Fruit fly (Drosophila melanogaster) whole organism: ENCODE results near the gene His3.3A.

Experiments used
- CG8478 ChIP-seq: fragments of >200 bp; optimal IDR thresholded peaks from 2 replicates; lab custom pipeline; 2018; ENCODE audit warnings: inconsistent platforms
- Dll ChIP-seq: fragments of >200 bp; optimal IDR thresholded peaks from 2 replicates; lab custom pipeline; 2017
- EcR ChIP-seq, 2 experiments: fragments of >200 bp; optimal IDR thresholded peaks; 2 replicates each; lab custom pipeline; 2017; ENCODE audit warnings: missing biosample characterization in 2 of 2, missing genetic modification characterization in 2 of 2, missing genetic modification reagents in 2 of 2
- pan ChIP-seq: fragments of >200 bp; optimal IDR thresholded peaks from 2 replicates; lab custom pipeline; 2017
- psq ChIP-seq: fragments of >200 bp; optimal IDR thresholded peaks from 2 replicates; lab custom pipeline; 2017
- usp ChIP-seq: fragments of >200 bp; optimal IDR thresholded peaks from 2 replicates; lab custom pipeline; 2017; ENCODE audit warnings: missing biosample characterization, missing genetic modification characterization, mixed read lengths

His3.3A gene

dm6 chr2L:5054953-5055352 lies at the start of gene His3.3A, which contains the start of gene CG14036:
Gene His3.3A, plus strand, starts transcription at chr2L:5055058.
Gene CG14036, minus strand, starts transcription at chr2L:5055016.
- TF ChIP-seq pan (no peak), EcR (GFP tag; optimal IDR thresholded peaks at IDR 0.05; lab: Kevin White, UChicago) (no peak), usp (GFP tag; lab: Kevin White, UChicago) (no peak), CG8478 (lab: Kevin White, UChicago) (no peak), Dll (no peak), psq (lab: Kevin White, UChicago) (no peak)

- no peak for TF ChIP-seq Dll
- no peak for TF ChIP-seq EcR (GFP tag; optimal IDR thresholded peaks at IDR 0.05; lab: Kevin White, UChicago)
- TF ChIP-seq usp (GFP tag; lab: Kevin White, UChicago): no peak
- no peak for TF ChIP-seq pan
- TF ChIP-seq psq (lab: Kevin White, UChicago): no peak
- no peak for TF ChIP-seq CG8478 (lab: Kevin White, UChicago)
Measured at dm6 chr2L:5005464-5005764, 49.4 kb upstream of the His3.3A start.

dm6 chr2L:5006323-5006722 lies 48.5 kb upstream of the His3.3A start:
- no peak for TF ChIP-seq CG8478 (lab: Kevin White, UChicago)
- TF ChIP-seq Dll: no peak
- TF ChIP-seq pan: no peak
- no peak for TF ChIP-seq psq (lab: Kevin White, UChicago)
- no peak for TF ChIP-seq EcR (GFP tag; optimal IDR thresholded peaks at IDR 0.05; lab: Kevin White, UChicago)
- TF ChIP-seq usp (GFP tag; lab: Kevin White, UChicago): no peak

- TF ChIP-seq CG8478 (lab: Kevin White, UChicago): no peak
- no peak for TF ChIP-seq EcR (GFP tag; optimal IDR thresholded peaks at IDR 0.05; lab: Kevin White, UChicago)
- no peak for TF ChIP-seq psq (lab: Kevin White, UChicago)
- TF ChIP-seq pan: no peak
- no peak for TF ChIP-seq Dll
- no peak for TF ChIP-seq usp (GFP tag; lab: Kevin White, UChicago)
Measured at dm6 chr2L:5007256-5007655, 47.6 kb upstream of the His3.3A start.

dm6 chr2L:5009306-5010030 lies 45.4 kb upstream of the His3.3A start, which contains the start of gene Rtnl1:
Gene Rtnl1, minus strand, starts transcription at chr2L:5009720.
- no peak for TF ChIP-seq CG8478 (lab: Kevin White, UChicago)
- TF ChIP-seq EcR (GFP tag; optimal IDR thresholded peaks at IDR 0.05; lab: Kevin White, UChicago): no peak
- no peak for TF ChIP-seq usp (GFP tag; lab: Kevin White, UChicago)
- TF ChIP-seq pan: no peak
- TF ChIP-seq psq (lab: Kevin White, UChicago): no peak
- TF ChIP-seq Dll: no peak

- no peak for TF ChIP-seq psq (lab: Kevin White, UChicago)
- no peak for TF ChIP-seq CG8478 (lab: Kevin White, UChicago)
- no peak for TF ChIP-seq pan
- TF ChIP-seq EcR (GFP tag; optimal IDR thresholded peaks at IDR 0.05; lab: Kevin White, UChicago): no peak
- TF ChIP-seq usp (GFP tag; lab: Kevin White, UChicago): no peak
- no peak for TF ChIP-seq Dll
Measured at dm6 chr2L:5010784-5011260, 44.0 kb upstream of the His3.3A start, which contains the start of the genes CG31917, Tfb5 and SelT. Gene CG31917, minus strand, starts transcription at chr2L:5010834. Gene Tfb5, minus strand, starts transcription at chr2L:5010834. Gene SelT, plus strand, starts transcription at chr2L:5010922.

dm6 chr2L:5020479-5020878 lies 34.4 kb upstream of the His3.3A start:
- TF ChIP-seq CG8478 (lab: Kevin White, UChicago) (no peak), pan (no peak), usp (GFP tag; lab: Kevin White, UChicago) (no peak), psq (lab: Kevin White, UChicago) (no peak)

- TF ChIP-seq usp (GFP tag; lab: Kevin White, UChicago): no peak
- no peak for TF ChIP-seq Dll
- no peak for TF ChIP-seq pan
- no peak for TF ChIP-seq CG8478 (lab: Kevin White, UChicago)
- TF ChIP-seq psq (lab: Kevin White, UChicago): no peak
- TF ChIP-seq EcR (GFP tag; optimal IDR thresholded peaks at IDR 0.05; lab: Kevin White, UChicago): no peak
Measured at dm6 chr2L:5022602-5023001, 32.3 kb upstream of the His3.3A start.

- TF ChIP-seq EcR (GFP tag; optimal IDR thresholded peaks at IDR 0.05; lab: Kevin White, UChicago) (no peak), psq (lab: Kevin White, UChicago) (no peak), pan (no peak), Dll (no peak), usp (GFP tag; lab: Kevin White, UChicago) (no peak), CG8478 (lab: Kevin White, UChicago) (no peak)
Measured at dm6 chr2L:5025557-5025956, 29.3 kb upstream of the His3.3A start.

dm6 chr2L:5027321-5028069 lies 27.4 kb upstream of the His3.3A start:
- TF ChIP-seq EcR (GFP tag; optimal IDR thresholded peaks at IDR 0.05; lab: Kevin White, UChicago) (no peak), usp (GFP tag; lab: Kevin White, UChicago) (no peak), Dll (no peak), CG8478 (lab: Kevin White, UChicago) (no peak), pan (no peak), psq (lab: Kevin White, UChicago) (no peak)

- TF ChIP-seq pan: no peak
- TF ChIP-seq Dll: no peak
- no peak for TF ChIP-seq CG8478 (lab: Kevin White, UChicago)
- no peak for TF ChIP-seq psq (lab: Kevin White, UChicago)
- no peak for TF ChIP-seq EcR (GFP tag; optimal IDR thresholded peaks at IDR 0.05; lab: Kevin White, UChicago)
- no peak for TF ChIP-seq usp (GFP tag; lab: Kevin White, UChicago)
Measured at dm6 chr2L:5028091-5028490, 26.8 kb upstream of the His3.3A start, which contains the start of gene vkg. Gene vkg, minus strand, starts transcription at chr2L:5028191.
